Worm (Caenorhabditis elegans): ENCODE results near the gene col-158.

DNA sequence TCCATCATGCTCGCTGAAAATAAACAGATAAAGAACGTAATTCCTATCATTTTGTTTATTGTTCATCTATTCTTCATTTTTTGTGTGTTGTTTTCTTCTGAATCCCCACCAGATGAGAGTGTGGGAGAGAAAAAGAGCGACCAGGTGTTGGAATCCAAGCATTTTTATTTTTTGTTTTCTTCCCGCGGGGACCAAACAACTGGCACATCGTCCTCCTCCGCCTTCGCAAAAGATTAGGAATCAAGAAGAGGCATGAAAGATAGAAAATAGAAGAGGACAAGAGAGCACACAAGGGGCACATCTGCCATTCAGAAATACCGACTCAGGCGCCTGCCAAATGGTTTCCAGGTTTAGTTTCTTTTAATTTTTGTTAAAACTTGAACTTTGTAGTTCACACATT is 6.7 kb downstream of the col-158 start, which contains the start of gene R13H4.2:
- TF ChIP-seq ets-4 (tag; optimal IDR thresholded peaks at IDR 0.05) (no peak), fax-1 (tag; optimal IDR thresholded peaks at IDR 0.05) (no peak), ttx-3 (tag; optimal IDR thresholded peaks at IDR 0.05) (no peak), fkh-10 (GFP tag; optimal IDR thresholded peaks at IDR 0.05) (no peak), unc-86 (tag; optimal IDR thresholded peaks at IDR 0.05) (no peak), pha-4 (tag; optimal IDR thresholded peaks at IDR 0.05) (no peak), ama-1 (optimal IDR thresholded peaks at IDR 0.05) (no peak)

All from whole organism, late embryonic.